Worm (Caenorhabditis elegans): ENCODE data around the gene C46A5.4.

- TF ChIP-seq ham-2 (GFP tag; optimal IDR thresholded peaks at IDR 0.05): no peak
- no peak for TF ChIP-seq nhr-76 (tag; optimal IDR thresholded peaks at IDR 0.05)
- TF ChIP-seq cnd-1 (tag; optimal IDR thresholded peaks at IDR 0.05): no peak
Measured at ce11 chrIV:7717916-7718315, 39.2 kb downstream of the C46A5.4 start, which contains the start of gene F33D4.6.

Data from whole organism, mixed stage, embryonic.